Worm (Caenorhabditis elegans) whole organism, L2 larva: ENCODE results near the gene F07F6.4.

ENCODE experiments used
- C34F6.9 ChIP-seq: fragments of 150-350 bp; optimal IDR thresholded peaks from 2 replicates; lab custom pipeline; 2014; ENCODE audit warnings: missing biosample characterization, missing genetic modification characterization
- F13H6.1 ChIP-seq: sonication (generic microtip); optimal IDR thresholded peaks from 2 replicates; lab custom pipeline; 2016; ENCODE audit warnings: missing genetic modification characterization, missing compliant biosample characterization
- R02D3.7 ChIP-seq: fragments of 150-350 bp; optimal IDR thresholded peaks from 2 replicates; lab custom pipeline; 2014; ENCODE audit warnings: missing biosample characterization, missing genetic modification characterization
- ZK546.5 ChIP-seq: sonication (generic microtip); optimal IDR thresholded peaks from 2 replicates; lab custom pipeline; 2017; ENCODE audit warnings: missing biosample characterization, missing genetic modification characterization
- alr-1 ChIP-seq: fragments of 150-350 bp; optimal IDR thresholded peaks from 2 replicates; lab custom pipeline; 2014; ENCODE audit warnings: missing biosample characterization, missing genetic modification characterization
- aly-2 ChIP-seq: fragments of 150-350 bp; optimal IDR thresholded peaks from 2 replicates; lab custom pipeline; 2014; ENCODE audit warnings: missing biosample characterization, missing genetic modification characterization
- ama-1 ChIP-seq: fragments of 150-350 bp; optimal IDR thresholded peaks from 2 replicates; lab custom pipeline; 2018; ENCODE audit warnings: inconsistent platforms
- blmp-1 ChIP-seq: sonication (generic microtip); optimal IDR thresholded peaks from 2 replicates; lab custom pipeline; 2017; ENCODE audit warnings: missing genetic modification characterization, mild to moderate bottlenecking, missing compliant biosample characterization, antibody characterized with exemption, moderate library complexity; ENCODE audit not compliant: insufficient read depth
- ceh-16 ChIP-seq: fragments of 150-350 bp; optimal IDR thresholded peaks from 2 replicates; lab custom pipeline; 2014; ENCODE audit warnings: missing biosample characterization, missing genetic modification characterization
- ceh-82 ChIP-seq: fragments of 150-350 bp; optimal IDR thresholded peaks from 2 replicates; lab custom pipeline; 2014; ENCODE audit warnings: missing biosample characterization, missing genetic modification characterization
- dmd-4 ChIP-seq: sonication (generic microtip); optimal IDR thresholded peaks from 2 replicates; lab custom pipeline; 2017; ENCODE audit warnings: missing biosample characterization, missing genetic modification characterization
- egl-27 ChIP-seq: sonication (generic microtip); optimal IDR thresholded peaks from 3 replicates; lab custom pipeline; 2017; ENCODE audit warnings: missing biosample characterization, missing genetic modification reagents, missing genetic modification characterization
- elt-1 ChIP-seq: fragments of 150-350 bp; optimal IDR thresholded peaks from 2 replicates; lab custom pipeline; 2014; ENCODE audit warnings: missing biosample characterization, missing genetic modification characterization
- elt-3 ChIP-seq: sonication (generic microtip); optimal IDR thresholded peaks from 2 replicates; lab custom pipeline; 2017; ENCODE audit warnings: missing biosample characterization, missing genetic modification characterization
- fos-1 ChIP-seq: fragments of 150-350 bp; optimal IDR thresholded peaks from 2 replicates; lab custom pipeline; 2014; ENCODE audit warnings: missing biosample characterization, missing genetic modification characterization
- gmeb-1 ChIP-seq: fragments of 150-350 bp; optimal IDR thresholded peaks from 2 replicates; lab custom pipeline; 2014; ENCODE audit warnings: missing biosample characterization, missing genetic modification characterization
- lin-11 ChIP-seq: fragments of 150-350 bp; sonication (generic microtip); optimal IDR thresholded peaks from 2 replicates; lab custom pipeline; 2014; ENCODE audit warnings: missing biosample characterization, missing genetic modification characterization, inconsistent platforms, mixed read lengths
- lin-39 ChIP-seq: fragments of 150-350 bp; optimal IDR thresholded peaks from 2 replicates; lab custom pipeline; 2014; ENCODE audit warnings: missing biosample characterization, missing genetic modification reagents, missing genetic modification characterization
- lsy-2 ChIP-seq, 2 experiments: fragments of 150-350 bp in 1 of 2; sonication (generic microtip) in 1 of 2; optimal IDR thresholded peaks; 2 replicates each; lab custom pipeline; 2014 to 2017; ENCODE audit warnings: missing biosample characterization in 2 of 2, missing genetic modification characterization in 2 of 2
- mab-5 ChIP-seq: fragments of 150-350 bp; optimal IDR thresholded peaks from 2 replicates; lab custom pipeline; 2014; ENCODE audit warnings: missing biosample characterization, missing genetic modification characterization
- mbf-1 ChIP-seq: sonication (generic microtip); optimal IDR thresholded peaks from 2 replicates; lab custom pipeline; 2017; ENCODE audit warnings: missing biosample characterization, missing genetic modification characterization
- nhr-10 ChIP-seq: sonication (generic microtip); optimal IDR thresholded peaks from 2 replicates; lab custom pipeline; 2017; ENCODE audit warnings: missing biosample characterization, missing genetic modification characterization
- nhr-12 ChIP-seq: fragments of 150-350 bp; optimal IDR thresholded peaks from 2 replicates; lab custom pipeline; 2014; ENCODE audit warnings: missing biosample characterization, missing genetic modification characterization
- nhr-129 ChIP-seq: fragments of 150-350 bp; optimal IDR thresholded peaks from 2 replicates; lab custom pipeline; 2014; ENCODE audit warnings: missing biosample characterization, missing genetic modification characterization
- nhr-21 ChIP-seq: fragments of 150-350 bp; optimal IDR thresholded peaks from 2 replicates; lab custom pipeline; 2014; ENCODE audit warnings: missing biosample characterization, missing genetic modification characterization
- nhr-23 ChIP-seq: fragments of 150-350 bp; optimal IDR thresholded peaks from 2 replicates; lab custom pipeline; 2014; ENCODE audit warnings: missing biosample characterization, missing genetic modification reagents, missing genetic modification characterization
- nhr-237 ChIP-seq: fragments of 150-350 bp; optimal IDR thresholded peaks from 2 replicates; lab custom pipeline; 2014; ENCODE audit warnings: missing biosample characterization, missing genetic modification characterization
- nhr-25 ChIP-seq: fragments of 150-350 bp; sonication (generic microtip); optimal IDR thresholded peaks from 3 replicates; lab custom pipeline; 2014; ENCODE audit warnings: missing biosample characterization, missing genetic modification characterization
- nhr-6 ChIP-seq: fragments of 150-350 bp; optimal IDR thresholded peaks from 2 replicates; lab custom pipeline; 2014; ENCODE audit warnings: missing biosample characterization, missing genetic modification characterization
- nhr-77 ChIP-seq: fragments of 150-350 bp; optimal IDR thresholded peaks from 2 replicates; lab custom pipeline; 2014; ENCODE audit warnings: missing biosample characterization, missing genetic modification characterization
- sem-4 ChIP-seq: fragments of 150-350 bp; optimal IDR thresholded peaks from 2 replicates; lab custom pipeline; 2014; ENCODE audit warnings: missing biosample characterization, missing genetic modification reagents, missing genetic modification characterization
- sma-3 ChIP-seq: sonication (generic microtip); optimal IDR thresholded peaks from 2 replicates; lab custom pipeline; 2016; ENCODE audit warnings: missing genetic modification reagents, missing genetic modification characterization, missing compliant biosample characterization
- sma-9 ChIP-seq, 2 experiments: fragments of 150-350 bp in 1 of 2; sonication (generic microtip) in 1 of 2; optimal IDR thresholded peaks; 2 replicates each; lab custom pipeline; 2014 to 2016; ENCODE audit warnings: missing genetic modification characterization in 2 of 2, mild to moderate bottlenecking in 1 of 2, missing biosample characterization in 1 of 2, missing compliant biosample characterization in 1 of 2, missing genetic modification reagents in 1 of 2, moderate library complexity in 1 of 2
- snpc-4 ChIP-seq: fragments of 150-350 bp; optimal IDR thresholded peaks from 2 replicates; lab custom pipeline; 2014; ENCODE audit warnings: missing biosample characterization, missing genetic modification characterization
- unc-39 ChIP-seq: fragments of 150-350 bp; optimal IDR thresholded peaks from 2 replicates; lab custom pipeline; 2014; ENCODE audit warnings: missing biosample characterization, missing genetic modification characterization
- zag-1 ChIP-seq: fragments of 150-350 bp; optimal IDR thresholded peaks from 2 replicates; lab custom pipeline; 2014; ENCODE audit warnings: missing biosample characterization, missing genetic modification characterization
- ztf-11 ChIP-seq: sonication (generic microtip); optimal IDR thresholded peaks from 2 replicates; lab custom pipeline; 2017; ENCODE audit warnings: missing biosample characterization, missing genetic modification characterization
- ztf-4 ChIP-seq: fragments of 150-350 bp; optimal IDR thresholded peaks from 2 replicates; lab custom pipeline; 2014; ENCODE audit warnings: missing biosample characterization, missing genetic modification characterization

Gene F07F6.4

DNA sequence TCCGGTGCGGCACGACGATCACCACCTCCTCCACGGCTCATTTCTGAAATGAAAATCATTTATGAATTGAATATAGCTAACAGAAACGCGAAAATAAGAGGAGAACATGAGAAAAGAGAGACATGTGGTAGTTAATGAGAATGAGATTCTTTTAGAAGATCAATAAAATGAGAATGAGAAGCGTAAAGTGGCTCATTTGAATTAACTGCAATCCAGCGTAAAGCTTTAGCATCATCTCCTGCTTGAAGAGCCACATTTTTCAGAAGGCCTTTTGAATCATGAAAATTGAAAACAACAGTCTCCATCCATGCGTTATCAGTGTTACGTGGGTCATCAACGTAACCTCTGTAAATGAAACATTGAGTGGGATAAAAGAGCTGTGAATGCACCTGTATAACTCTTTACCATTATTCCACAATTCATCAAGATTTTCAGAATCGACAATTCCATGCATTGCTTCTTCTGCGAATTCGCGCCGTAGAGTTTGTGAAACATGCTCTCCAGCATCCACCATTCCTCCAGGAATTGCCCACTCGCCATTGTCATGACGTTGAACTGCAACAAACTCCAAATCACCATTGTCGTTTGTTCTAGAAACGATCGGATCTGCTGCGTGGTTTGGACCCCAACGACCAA is 40.5 kb downstream of the F07F6.4 start, which contains the start of gene rsp-4:
TSS of gene rsp-4 (minus strand) at position 51 of the 636 bp plus-strand sequence.
- TF ChIP-seq aly-2 (tag; lab: Kevin White, UChicago) (no peak), fos-1 (tag; lab: Kevin White, UChicago) (no peak), blmp-1 (tag; lab: Kevin White, UChicago) (no peak), ZK546.5 (no peak), nhr-129 (tag; lab: Kevin White, UChicago) (no peak), ztf-11 (no peak), R02D3.7 (tag; lab: Kevin White, UChicago) (no peak), nhr-21 (tag; lab: Kevin White, UChicago) (no peak), lin-39 (tag; lab: Kevin White, UChicago) (no peak), nhr-6 (tag; lab: Kevin White, UChicago) (no peak), lsy-2 (tag; optimal IDR thresholded peaks at IDR 0.05; lab: Kevin White, UChicago) (no peak), alr-1 (tag; lab: Kevin White, UChicago) (no peak), snpc-4 (tag; lab: Kevin White, UChicago) (no peak), zag-1 (tag; lab: Kevin White, UChicago) (no peak), ceh-16 (tag; lab: Kevin White, UChicago) (no peak), ceh-82 (tag; lab: Kevin White, UChicago) (no peak), gmeb-1 (tag; lab: Kevin White, UChicago) (no peak), elt-1 (tag; lab: Kevin White, UChicago) (no peak), nhr-25 (tag; lab: Kevin White, UChicago) (no peak), unc-39 (tag; lab: Kevin White, UChicago) (no peak)
- TF ChIP-seq, all 48 proteins: peak for 0

- TF ChIP-seq ama-1, result no peak
- TF ChIP-seq mab-5 (tag; lab: Kevin White, UChicago), result no peak
- TF ChIP-seq ztf-4 (tag; lab: Kevin White, UChicago), result no peak
- TF ChIP-seq sem-4 (tag; lab: Kevin White, UChicago), result no peak
- TF ChIP-seq nhr-237 (tag; lab: Kevin White, UChicago), result no peak
- no peak for TF ChIP-seq egl-27
- TF ChIP-seq ztf-11, result no peak
- TF ChIP-seq blmp-1 (tag; lab: Kevin White, UChicago), result no peak
- TF ChIP-seq nhr-21 (tag; lab: Kevin White, UChicago), result no peak
- TF ChIP-seq sma-3, result no peak
- TF ChIP-seq nhr-77 (tag; lab: Kevin White, UChicago), result no peak
- no peak for TF ChIP-seq lin-11 (tag; lab: Kevin White, UChicago)
- TF ChIP-seq nhr-23 (tag; lab: Kevin White, UChicago), result no peak
- no peak for TF ChIP-seq fos-1 (tag; lab: Kevin White, UChicago)
- TF ChIP-seq ZK546.5, result no peak
- TF ChIP-seq nhr-6 (tag; lab: Kevin White, UChicago), result no peak
- TF ChIP-seq elt-3 (tag; lab: Kevin White, UChicago), result no peak
- no peak for TF ChIP-seq dmd-4 (tag; lab: Kevin White, UChicago)
These were observed 42.2 kb downstream of the F07F6.4 start, which contains the start of gene ccpp-6 for ce11 chrII:5387217-5387616. Gene ccpp-6, minus strand, starts transcription at chrII:5387317.

ce11 chrII:5384282-5384681 is 45.1 kb downstream of the F07F6.4 start:
- TF ChIP-seq F13H6.1 (tag; lab: Kevin White, UChicago) (no peak), sma-3 (no peak), mbf-1 (tag; lab: Kevin White, UChicago) (no peak), nhr-6 (tag; lab: Kevin White, UChicago) (no peak), ceh-82 (tag; lab: Kevin White, UChicago) (no peak), C34F6.9 (tag; lab: Kevin White, UChicago) (no peak), nhr-237 (tag; lab: Kevin White, UChicago) (no peak), nhr-10 (tag; lab: Kevin White, UChicago) (no peak), nhr-12 (tag; lab: Kevin White, UChicago) (no peak), unc-39 (tag; lab: Kevin White, UChicago) (no peak), aly-2 (tag; lab: Kevin White, UChicago) (no peak), lin-39 (tag; lab: Kevin White, UChicago) (no peak), sma-9 (GFP tag; optimal IDR thresholded peaks at IDR 0.05; lab: Kevin White, UChicago) (no peak), sma-9 (tag; optimal IDR thresholded peaks at IDR 0.05; lab: Kevin White, UChicago) (no peak)
